Fruit fly (Drosophila melanogaster) whole organism, prepupa: ENCODE data around the gene Mvd.

ENCODE experiments used
- CG10669 ChIP-seq: fragments of 200-800 bp; sonication (Bioruptor generic); optimal IDR thresholded peaks from 3 replicates; lab custom pipeline; 2018; ENCODE audit warnings: missing biosample characterization, mild to moderate bottlenecking, missing genetic modification characterization, moderate library complexity
- CG11294 ChIP-seq: fragments of 200-800 bp; sonication (Bioruptor generic); IDR thresholded peaks from 2 replicates; pipeline ENCODE4 v1.3.6; 2022; ENCODE audit warnings: missing biosample characterization, missing genetic modification characterization
- CG11762 ChIP-seq: fragments of 200-800 bp; sonication (Bioruptor generic); optimal IDR thresholded peaks from 3 replicates; lab custom pipeline; 2016; ENCODE audit warnings: missing biosample characterization, missing genetic modification characterization; ENCODE audit not compliant: insufficient read depth
- CG31627 ChIP-seq: fragments of 200-800 bp; sonication (Bioruptor generic); optimal IDR thresholded peaks from 3 replicates; lab custom pipeline; 2016; ENCODE audit warnings: missing biosample characterization, missing genetic modification characterization
- CG3919 ChIP-seq: fragments of 200-800 bp; sonication (Bioruptor generic); optimal IDR thresholded peaks from 3 replicates; lab custom pipeline; 2016; ENCODE audit warnings: missing biosample characterization, missing genetic modification characterization
- CG4318 ChIP-seq: fragments of 200-800 bp; sonication (Bioruptor generic); optimal IDR thresholded peaks from 3 replicates; lab custom pipeline; 2017; ENCODE audit warnings: missing biosample characterization, mild to moderate bottlenecking, missing genetic modification characterization
- CG6163 ChIP-seq: fragments of 200-800 bp; sonication (Bioruptor generic); IDR thresholded peaks from 3 replicates; pipeline ENCODE4 v1.3.6; 2022; ENCODE audit warnings: missing biosample characterization, missing genetic modification characterization
- CG6276 ChIP-seq: fragments of 200-800 bp; sonication (Bioruptor generic); optimal IDR thresholded peaks from 2 replicates; lab custom pipeline; 2017; ENCODE audit warnings: missing biosample characterization, mild to moderate bottlenecking, missing genetic modification characterization
- CG6792 ChIP-seq: fragments of 200-800 bp; sonication (Bioruptor generic); optimal IDR thresholded peaks from 3 replicates; lab custom pipeline; 2016; ENCODE audit warnings: missing biosample characterization, missing genetic modification characterization
- CG6854 ChIP-seq: fragments of 200-800 bp; sonication (Bioruptor generic); optimal IDR thresholded peaks from 2 replicates; lab custom pipeline; 2017; ENCODE audit warnings: missing biosample characterization, mild to moderate bottlenecking, missing genetic modification characterization
- CG8119 ChIP-seq: fragments of 200-800 bp; sonication (Bioruptor generic); IDR thresholded peaks from 3 replicates; pipeline ENCODE4 v1.3.6; 2022; ENCODE audit warnings: missing biosample characterization, missing genetic modification characterization
- CG8319 ChIP-seq: fragments of 200-800 bp; sonication (Bioruptor generic); optimal IDR thresholded peaks from 3 replicates; lab custom pipeline; 2016; ENCODE audit warnings: missing biosample characterization, missing genetic modification characterization
- CG8632 ChIP-seq: fragments of 200-800 bp; sonication (Bioruptor generic); optimal IDR thresholded peaks from 3 replicates; lab custom pipeline; 2016; ENCODE audit warnings: missing biosample characterization, missing genetic modification characterization
- CG9139 ChIP-seq: fragments of 200-800 bp; sonication (Bioruptor generic); optimal IDR thresholded peaks from 3 replicates; lab custom pipeline; 2017; ENCODE audit warnings: missing biosample characterization, mild to moderate bottlenecking, missing genetic modification characterization
- Eip78C ChIP-seq: fragments of 200-800 bp; sonication (Bioruptor generic); peaks from one replicate; lab custom pipeline; 2016; ENCODE audit warnings: missing biosample characterization, missing genetic modification characterization
- Ets96B ChIP-seq: fragments of 200-800 bp; optimal IDR thresholded peaks from 2 replicates; lab custom pipeline; 2019; ENCODE audit warnings: missing biosample characterization, mild to moderate bottlenecking, missing genetic modification characterization, moderate library complexity
- Gug ChIP-seq: fragments of 200-800 bp; sonication (Bioruptor generic); IDR thresholded peaks from 2 replicates; pipeline ENCODE4 v1.3.6; 2022; ENCODE audit warnings: missing biosample characterization, missing genetic modification characterization
- Hr38 ChIP-seq: sonication (Bioruptor generic); optimal IDR thresholded peaks from 2 replicates; lab custom pipeline; 2016; ENCODE audit warnings: missing biosample characterization, missing genetic modification characterization
- Lpt ChIP-seq: fragments of 200-800 bp; sonication (Bioruptor generic); optimal IDR thresholded peaks from 3 replicates; lab custom pipeline; 2016; ENCODE audit warnings: missing biosample characterization, missing genetic modification characterization
- Met ChIP-seq: fragments of 200-800 bp; sonication (Bioruptor generic); optimal IDR thresholded peaks from 3 replicates; lab custom pipeline; 2016; ENCODE audit warnings: missing biosample characterization, missing genetic modification characterization
- Sox15 ChIP-seq: fragments of 200-800 bp; sonication (Bioruptor generic); optimal IDR thresholded peaks from 3 replicates; lab custom pipeline; 2016; ENCODE audit warnings: missing biosample characterization, missing genetic modification characterization
- achi ChIP-seq: fragments of 200-800 bp; sonication (Bioruptor generic); optimal IDR thresholded peaks from 3 replicates; lab custom pipeline; 2016; ENCODE audit warnings: missing biosample characterization, missing genetic modification characterization
- cyc ChIP-seq: fragments of 200-800 bp; sonication (Bioruptor generic); optimal IDR thresholded peaks from 3 replicates; lab custom pipeline; 2016; ENCODE audit warnings: missing biosample characterization, missing genetic modification characterization
- esn ChIP-seq: fragments of 200-800 bp; sonication (Bioruptor generic); optimal IDR thresholded peaks from 2 replicates; lab custom pipeline; 2016; ENCODE audit warnings: missing biosample characterization, mild to moderate bottlenecking, missing genetic modification characterization, moderate library complexity
- fd59A ChIP-seq: fragments of 200-800 bp; sonication (Bioruptor generic); optimal IDR thresholded peaks from 2 replicates; lab custom pipeline; 2017; ENCODE audit warnings: missing biosample characterization, mild to moderate bottlenecking, missing genetic modification characterization, missing genetic modification reagents
- fkh ChIP-seq: fragments of 200-800 bp; sonication (Bioruptor generic); optimal IDR thresholded peaks from 3 replicates; lab custom pipeline; 2017; ENCODE audit warnings: missing biosample characterization, mild to moderate bottlenecking, missing genetic modification characterization, moderate library complexity
- lz ChIP-seq: fragments of 200-800 bp; sonication (Bioruptor generic); optimal IDR thresholded peaks from 3 replicates; lab custom pipeline; 2016; ENCODE audit warnings: missing biosample characterization, missing genetic modification characterization
- net ChIP-seq: fragments of 200-800 bp; sonication (Bioruptor generic); optimal IDR thresholded peaks from 3 replicates; lab custom pipeline; 2016; ENCODE audit warnings: missing biosample characterization, missing genetic modification characterization
- pdm3 ChIP-seq: fragments of 200-800 bp; sonication (Bioruptor generic); optimal IDR thresholded peaks from 3 replicates; lab custom pipeline; 2016; ENCODE audit warnings: missing biosample characterization, missing genetic modification characterization
- salr ChIP-seq, 2 experiments: fragments of 200-800 bp; sonication (Bioruptor generic); optimal IDR thresholded peaks; 3 replicates each; lab custom pipeline; 2016 to 2018; ENCODE audit warnings: missing biosample characterization in 2 of 2, missing genetic modification characterization in 2 of 2, mild to moderate bottlenecking in 1 of 2
- ss ChIP-seq, 2 experiments: fragments of 200-800 bp; sonication (Bioruptor generic); optimal IDR thresholded peaks; 2 replicates in 1 of 2; 3 replicates in 1 of 2; lab custom pipeline; 2017 to 2018; ENCODE audit warnings: mild to moderate bottlenecking in 2 of 2, missing biosample characterization in 2 of 2, missing genetic modification characterization in 2 of 2, moderate library complexity in 1 of 2
- vri ChIP-seq: fragments of 200-800 bp; sonication (Bioruptor generic); optimal IDR thresholded peaks from 3 replicates; lab custom pipeline; 2016; ENCODE audit warnings: missing biosample characterization, mild to moderate bottlenecking, missing genetic modification characterization

Mvd gene

DNA sequence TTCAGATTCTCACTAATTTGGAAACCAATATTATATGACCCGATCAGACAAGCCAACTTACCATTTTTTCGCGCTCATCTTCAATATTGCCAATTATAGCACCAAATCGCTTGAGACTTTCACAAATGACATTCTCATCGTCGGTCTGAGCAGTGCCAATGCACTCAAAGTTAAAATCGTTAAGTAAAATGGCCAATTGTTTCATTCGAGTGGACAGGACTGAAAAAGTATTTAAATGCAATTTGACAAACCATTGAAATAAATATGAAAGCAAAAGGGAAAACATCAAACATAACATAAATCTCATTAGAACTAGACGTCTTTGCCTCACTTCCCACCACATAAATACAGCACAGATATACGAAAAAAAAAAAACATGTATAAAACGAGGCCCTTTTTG is 7.1 kb downstream of the Mvd start, which contains the start of gene CG8260:
Gene CG8260 (plus strand): TSS at position 301 of the 400 bp plus-strand sequence.
- TF ChIP-seq CG9139 (GFP tag; lab: Kevin White, UChicago) (no peak), CG8319 (GFP tag; lab: Kevin White, UChicago) (no peak)

DNA sequence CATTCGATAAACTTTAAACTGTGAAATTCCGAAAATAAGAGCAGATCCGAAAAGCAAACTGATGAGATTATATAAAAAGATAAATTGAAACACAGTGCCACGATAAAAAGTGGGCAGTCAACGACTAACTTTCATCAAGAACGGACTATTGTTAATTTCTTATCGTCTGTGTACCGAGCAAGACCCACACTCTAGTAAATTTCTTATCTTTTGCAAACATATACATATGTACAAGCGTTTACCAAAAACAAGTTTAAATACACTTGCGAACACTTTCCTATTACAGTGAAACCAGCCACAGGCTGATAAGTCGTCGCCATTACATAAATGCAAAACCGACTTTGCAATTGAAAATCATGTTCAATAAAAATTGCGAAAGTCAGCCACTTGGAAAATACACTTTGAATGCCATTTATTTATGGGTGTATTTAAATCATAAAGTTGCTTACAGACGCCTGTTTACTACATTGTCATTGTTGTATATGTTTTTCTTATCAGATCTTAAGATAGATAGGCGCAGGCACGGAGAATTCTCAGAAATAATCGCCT is 9.8 kb downstream of the Mvd start:
- TF ChIP-seq CG6276 (GFP tag; lab: Kevin White, UChicago) (no peak), vri (GFP tag; lab: Kevin White, UChicago) (peak; percentile 37), net (no peak), fkh (GFP tag; lab: Kevin White, UChicago) (peak; percentile 50), CG8119 (no peak), Eip78C (GFP tag; lab: Kevin White, UChicago) (peak; percentile 20), CG10669 (GFP tag; lab: Kevin White, UChicago) (no peak), pdm3 (GFP tag; lab: Kevin White, UChicago) (no peak), Lpt (GFP tag; lab: Kevin White, UChicago) (no peak)
- TF ChIP-seq, all 60 proteins: peak for 3

DNA sequence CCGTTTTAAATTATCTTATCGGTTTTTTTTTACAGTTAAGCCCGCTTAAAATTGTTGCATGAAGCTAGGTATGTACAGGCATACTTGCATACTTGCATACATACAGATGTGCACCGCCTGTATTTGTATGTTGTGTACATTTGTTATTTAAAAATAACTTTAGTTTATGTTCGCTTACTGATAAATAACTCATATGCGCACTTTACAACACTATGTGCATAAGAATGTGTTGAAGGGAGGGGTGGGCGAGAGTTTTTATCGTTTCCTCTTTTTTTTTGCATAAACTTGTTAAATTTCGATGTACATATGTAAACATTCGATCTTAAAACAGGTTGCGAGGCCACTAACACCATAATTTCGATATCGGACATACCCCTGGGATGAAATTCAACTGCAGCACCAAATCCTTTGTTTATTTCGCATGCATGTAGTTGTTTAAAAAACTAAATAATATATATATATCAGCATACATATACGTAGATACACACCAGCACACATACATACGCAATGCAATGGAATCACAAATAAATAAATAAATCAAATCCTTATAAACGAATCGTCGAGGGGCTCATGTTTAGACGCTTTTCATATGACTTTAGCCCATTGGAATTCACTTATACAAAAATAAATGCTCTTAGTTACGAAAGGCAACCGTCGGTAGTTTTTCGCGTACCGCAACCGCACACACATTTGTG is 10.9 kb downstream of the Mvd start:
- no peak for TF ChIP-seq Ets96B
- no peak for TF ChIP-seq salr (GFP tag; optimal IDR thresholded peaks at IDR 0.05; lab: Kevin White, UChicago)
- no peak for TF ChIP-seq CG6163 (GFP tag; lab: Robert Waterston, UW)
- no peak for TF ChIP-seq CG3919 (GFP tag; lab: Kevin White, UChicago)
- TF ChIP-seq fd59A (GFP tag; lab: Kevin White, UChicago), result no peak
- no peak for TF ChIP-seq CG11762 (GFP tag; lab: Kevin White, UChicago)
- no peak for TF ChIP-seq CG31627 (GFP tag; lab: Kevin White, UChicago)
- no peak for TF ChIP-seq CG6792 (GFP tag; lab: Kevin White, UChicago)
- no peak for TF ChIP-seq CG8632 (GFP tag; lab: Kevin White, UChicago)

DNA sequence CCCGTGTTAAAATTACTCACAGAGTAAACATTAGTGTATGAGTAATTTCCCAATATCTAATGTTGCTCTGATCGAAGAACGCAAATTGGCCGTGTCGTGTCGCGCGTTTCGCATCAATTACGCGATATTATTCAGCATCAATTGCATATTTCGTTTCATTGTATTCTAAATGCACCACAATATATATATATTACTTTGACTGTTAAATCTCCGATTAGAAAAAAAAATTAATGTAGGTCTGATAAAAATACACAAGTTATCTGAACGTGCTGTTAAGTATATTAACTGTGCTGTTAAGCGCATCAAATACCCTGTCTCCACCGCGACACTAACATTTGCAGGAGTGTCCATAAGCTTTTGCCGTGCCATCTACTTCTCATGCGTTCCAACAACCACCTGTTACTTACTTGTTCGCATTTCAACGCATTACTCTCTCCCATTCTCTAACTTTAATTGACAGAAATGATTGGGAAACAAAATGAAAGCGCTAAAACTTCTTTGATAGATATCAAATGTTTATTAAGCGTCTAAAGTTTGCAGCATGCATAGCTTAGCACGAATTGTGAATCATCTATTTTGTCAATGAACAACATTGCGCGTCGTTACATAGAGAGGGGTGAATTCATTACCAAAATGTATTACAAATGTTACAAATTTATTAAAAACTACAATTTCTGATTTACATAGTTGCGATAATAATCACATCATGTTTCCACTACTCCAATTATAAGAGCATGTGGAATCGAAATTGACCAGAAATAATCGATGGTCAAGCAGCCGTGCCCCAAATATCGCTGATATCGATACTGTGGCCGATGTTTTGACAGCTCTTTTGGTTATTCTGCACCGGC is 11.7 kb downstream of the Mvd start, which contains the start of the genes Graf and mRpL3:
Gene Graf (minus strand): TSS at position 287 of the 851 bp plus-strand sequence.
Gene mRpL3 (plus strand): TSS at position 802 of the 851 bp plus-strand sequence.
- TF ChIP-seq cyc (GFP tag; lab: Kevin White, UChicago) (peak; percentile 21), fkh (GFP tag; lab: Kevin White, UChicago) (peak; percentile 36), Eip78C (GFP tag; lab: Kevin White, UChicago) (peak; percentile 53), lz (GFP tag; lab: Kevin White, UChicago) (peak; percentile 3), Met (GFP tag; lab: Kevin White, UChicago) (no peak)

DNA sequence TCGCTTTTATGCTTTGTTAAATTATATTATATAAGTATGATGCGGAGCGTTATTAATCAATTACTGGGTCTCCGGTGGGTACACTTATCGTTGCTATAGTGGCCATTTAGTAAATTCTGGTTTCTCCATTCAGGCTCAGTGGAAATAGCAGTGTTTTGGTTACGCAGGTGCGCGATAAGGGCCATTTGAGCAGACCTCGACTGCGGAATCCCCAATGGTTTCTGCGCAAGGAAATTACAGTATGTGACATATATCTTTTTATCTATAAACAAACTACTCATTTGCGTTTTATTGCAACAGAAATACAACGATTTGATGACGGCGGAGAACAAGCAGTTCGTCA is 12.3 kb downstream of the Mvd start:
- TF ChIP-seq CG11294 (GFP tag; lab: Robert Waterston, UW), result no peak
- TF ChIP-seq Gug (GFP tag; lab: Robert Waterston, UW), result no peak
- TF ChIP-seq esn (GFP tag; lab: Kevin White, UChicago), result no peak
- no peak for TF ChIP-seq ss (GFP tag; optimal IDR thresholded peaks at IDR 0.05; lab: Kevin White, UChicago)
- TF ChIP-seq Hr38 (GFP tag; lab: Kevin White, UChicago), result no peak
- TF ChIP-seq CG4318, result no peak
- TF ChIP-seq achi (GFP tag; lab: Kevin White, UChicago), result no peak
- TF ChIP-seq Sox15 (GFP tag; lab: Kevin White, UChicago), result no peak
- TF ChIP-seq Eip78C (GFP tag; lab: Kevin White, UChicago), result no peak
- TF ChIP-seq lz (GFP tag; lab: Kevin White, UChicago), result no peak
- TF ChIP-seq CG6854 (GFP tag; lab: Kevin White, UChicago), result no peak
